Worm (Caenorhabditis elegans): Measurements from ENCODE around the gene rde-11.

ce11 chrIV:13056026-13056425 lies 49.0 kb upstream of the rde-11 start, which contains the start of gene scl-1:
- TF ChIP-seq fkh-6 (tag; optimal IDR thresholded peaks at IDR 0.05): no peak
- no peak for TF ChIP-seq fkh-10 (GFP tag; optimal IDR thresholded peaks at IDR 0.05)
- no peak for TF ChIP-seq nhr-232 (tag; optimal IDR thresholded peaks at IDR 0.05)
- TF ChIP-seq ref-2 (tag; optimal IDR thresholded peaks at IDR 0.05): no peak
- TF ChIP-seq elt-2 (tag; optimal IDR thresholded peaks at IDR 0.05): no peak
- TF ChIP-seq ceh-30 (tag; optimal IDR thresholded peaks at IDR 0.05): no peak
- no peak for TF ChIP-seq pha-4 (tag; optimal IDR thresholded peaks at IDR 0.05)
- no peak for TF ChIP-seq nhr-11 (tag; optimal IDR thresholded peaks at IDR 0.05)
- no peak for TF ChIP-seq ceh-2 (tag; optimal IDR thresholded peaks at IDR 0.05)
- no peak for TF ChIP-seq fax-1 (tag; optimal IDR thresholded peaks at IDR 0.05)
- TF ChIP-seq nfya-1 (tag; optimal IDR thresholded peaks at IDR 0.05): no peak
- no peak for TF ChIP-seq ceh-22 (tag; optimal IDR thresholded peaks at IDR 0.05)

Data from whole organism, late embryonic.